Worm (Caenorhabditis elegans): ENCODE data around the gene F08F8.10.

ce11 chrIII:7378522-7378921, 21.3 kb upstream of the F08F8.10 start:
- TF ChIP-seq ama-1 (optimal IDR thresholded peaks at IDR 0.05) = no peak
- no peak for TF ChIP-seq tbx-37 (GFP tag; conservative IDR thresholded peaks at IDR 0.05)
- no peak for TF ChIP-seq flt-1 (GFP tag; IDR thresholded peaks at IDR 0.05)
- no peak for TF ChIP-seq sea-1 (GFP tag; conservative IDR thresholded peaks at IDR 0.05)
- TF ChIP-seq hmg-4 (GFP tag; optimal IDR thresholded peaks at IDR 0.05) = peak; percentile 15
- TF ChIP-seq ceh-13 (GFP tag; optimal IDR thresholded peaks at IDR 0.05) = no peak
- no peak for TF ChIP-seq tra-4 (tag; optimal IDR thresholded peaks at IDR 0.05)
